Worm (Caenorhabditis elegans) whole organism, young adult: Measurements from ENCODE around the gene F14F3.5.

ENCODE experiments used
- Y67H2A.10 ChIP-seq: fragments of 200-800 bp; sonication (Bioruptor generic); conservative IDR thresholded peaks from 2 replicates; pipeline ENCODE4 v1.3.6; 2022; ENCODE audit warnings: missing genetic modification reagents, missing genetic modification characterization, missing compliant biosample characterization
- ama-1 ChIP-seq, 3 experiments: fragments of 150-350 bp in 1 of 3; sonication (generic microtip) in 2 of 3; optimal IDR thresholded peaks; 2 replicates each; lab custom pipeline; 2014 to 2018; ENCODE audit warnings: missing biosample characterization in 2 of 3, missing genetic modification characterization in 2 of 3, missing genetic modification reagents in 2 of 3
- ceh-100 ChIP-seq: fragments of 200-800 bp; sonication (Bioruptor generic); IDR thresholded peaks from 2 replicates; pipeline ENCODE4 v1.3.6; 2022; ENCODE audit warnings: missing genetic modification reagents, missing genetic modification characterization, missing compliant biosample characterization
- dpff-1 ChIP-seq: sonication (generic microtip); optimal IDR thresholded peaks from 2 replicates; lab custom pipeline; 2017; ENCODE audit warnings: mild to moderate bottlenecking, missing genetic modification characterization, missing compliant biosample characterization
- egrh-3 ChIP-seq: fragments of 200-800 bp; sonication (Bioruptor generic); IDR thresholded peaks from 2 replicates; pipeline ENCODE4 v1.3.6; 2022; ENCODE audit warnings: missing genetic modification reagents, missing genetic modification characterization, missing compliant biosample characterization
- fkh-3 ChIP-seq: sonication (generic microtip); optimal IDR thresholded peaks from 2 replicates; lab custom pipeline; 2016; ENCODE audit warnings: mild to moderate bottlenecking, missing genetic modification characterization, missing compliant biosample characterization
- nhr-27 ChIP-seq: fragments of 200-800 bp; sonication (Bioruptor generic); optimal IDR thresholded peaks from 2 replicates; lab custom pipeline; 2018; ENCODE audit warnings: mild to moderate bottlenecking, missing genetic modification characterization, moderate library complexity, missing compliant biosample characterization
- pha-4 ChIP-seq: fragments of 150-350 bp; sonication (generic microtip); optimal IDR thresholded peaks from 2 replicates; lab custom pipeline; 2014; ENCODE audit warnings: missing biosample characterization, missing genetic modification reagents, missing genetic modification characterization

DNA sequence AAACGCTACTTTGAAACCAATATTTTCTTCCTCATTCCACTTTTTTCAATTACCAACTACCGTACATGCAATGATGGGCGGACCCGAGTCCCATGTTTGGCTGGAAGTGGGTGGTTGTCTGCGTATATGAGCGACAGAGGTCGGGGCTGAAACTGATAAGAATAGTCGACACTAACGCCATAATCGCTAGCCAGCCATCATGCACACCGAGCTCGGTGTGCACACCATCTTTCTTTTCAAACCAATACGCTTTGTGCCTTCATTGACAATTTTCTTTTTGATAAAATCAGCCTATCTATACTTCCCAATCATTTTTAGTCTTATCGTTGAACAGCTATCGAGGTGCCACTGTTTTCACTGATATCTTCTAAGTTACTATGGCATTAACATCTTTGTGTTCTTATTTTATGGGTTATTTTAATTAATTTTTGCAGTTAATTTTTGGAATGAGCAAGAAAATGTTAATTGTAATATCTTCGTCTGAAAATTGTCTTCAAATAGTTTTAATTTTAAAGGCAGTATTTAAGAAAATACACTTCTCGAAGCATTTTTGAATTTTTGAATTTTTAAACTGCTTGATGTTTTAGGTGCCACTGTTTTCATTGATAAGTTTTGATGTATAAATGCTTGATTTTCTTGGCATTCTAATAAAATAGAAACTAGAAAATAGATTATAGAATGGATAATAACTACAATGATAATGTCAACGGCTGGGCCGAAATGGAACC lies 48.3 kb downstream of the F14F3.5 start, which contains the start of gene elt-2:
- TF ChIP-seq pha-4 (tag; lab: Kevin White, UChicago) (no peak), ceh-100 (no peak), dpff-1 (tag; lab: Kevin White, UChicago) (no peak), ama-1 (optimal IDR thresholded peaks at IDR 0.05; lab: Kevin White, UChicago) (no peak), ama-1 (GFP tag; optimal IDR thresholded peaks at IDR 0.05; lab: Kevin White, UChicago) (no peak), nhr-27 (tag; lab: Kevin White, UChicago) (no peak), Y67H2A.10 (no peak), egrh-3 (GFP tag; lab: Robert Waterston, UW) (no peak), fkh-3 (no peak)
